Fruit fly (Drosophila melanogaster) whole organism, adult: ENCODE data around the gene scpr-C.

Source experiments
- CG11617 ChIP-seq: fragments of 200-800 bp; sonication (Bioruptor generic); optimal IDR thresholded peaks from 2 replicates; lab custom pipeline; 2017; ENCODE audit warnings: mild to moderate bottlenecking, missing biosample characterization, missing genetic modification reagents, missing genetic modification characterization
- CG7101 ChIP-seq: fragments of 200-800 bp; sonication (Bioruptor generic); optimal IDR thresholded peaks from 2 replicates; lab custom pipeline; 2018; ENCODE audit warnings: missing biosample characterization, mild to moderate bottlenecking, missing genetic modification characterization, moderate library complexity

- TF ChIP-seq CG11617, result no peak
- no peak for TF ChIP-seq CG7101
Observed at dm6 chr3R:11177579-11177978, 47.7 kb upstream of the scpr-C start.
